Fruit fly (Drosophila melanogaster): ENCODE measurements around the gene Npc2d.

DNA sequence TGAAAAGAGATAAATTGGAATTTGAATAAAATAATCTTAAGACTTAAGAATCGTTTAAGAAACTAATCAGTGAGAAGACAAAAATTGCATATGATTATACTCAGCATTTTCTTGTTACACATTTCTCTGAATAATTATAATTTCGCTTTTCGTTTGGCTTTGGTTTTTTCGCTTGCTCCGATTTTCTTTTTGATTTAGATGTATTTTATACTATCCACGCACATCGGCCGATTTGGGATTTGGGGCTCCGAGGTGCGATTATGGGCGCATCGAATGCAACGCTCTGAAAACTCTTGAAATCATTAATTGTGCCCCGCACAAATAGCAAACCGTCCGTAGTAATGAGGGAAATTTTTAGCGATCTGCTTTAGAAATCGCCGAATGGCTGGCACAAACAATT lies 35.6 kb upstream of the Npc2d start:
- TF ChIP-seq h (optimal IDR thresholded peaks at IDR 0.05), result no peak
- TF ChIP-seq psq (optimal IDR thresholded peaks at IDR 0.05), result no peak
- TF ChIP-seq ttk (optimal IDR thresholded peaks at IDR 0.05), result no peak
- no peak for TF ChIP-seq Sin3A (optimal IDR thresholded peaks at IDR 0.05)
- TF ChIP-seq Myc (optimal IDR thresholded peaks at IDR 0.05), result no peak
